Worm (Caenorhabditis elegans) whole organism, young adult: ENCODE data around the gene VM106R.1.

Source experiments
- B0035.1 ChIP-seq: sonication (generic microtip); optimal IDR thresholded peaks from 2 replicates; lab custom pipeline; 2016; ENCODE audit warnings: missing genetic modification characterization, mild to moderate bottlenecking, missing compliant biosample characterization, missing genotype, missing genetic modification reagents
- B0336.3 ChIP-seq: fragments of 200-800 bp; sonication (Bioruptor generic); IDR thresholded peaks from 2 replicates; pipeline ENCODE4 v1.3.6; 2022; ENCODE audit warnings: missing genetic modification characterization, missing compliant biosample characterization
- C17E4.6 ChIP-seq: fragments of 200-800 bp; sonication (Bioruptor generic); IDR thresholded peaks from 2 replicates; pipeline ENCODE4 v1.3.6; 2022; ENCODE audit warnings: missing genetic modification reagents, missing genetic modification characterization, missing compliant biosample characterization
- F33H1.4 ChIP-seq: fragments of 200-800 bp; sonication (Bioruptor generic); IDR thresholded peaks from 2 replicates; pipeline ENCODE4 v1.3.6; 2022; ENCODE audit warnings: missing genetic modification reagents, missing genetic modification characterization, missing compliant biosample characterization
- F39B2.1 ChIP-seq: fragments of 200-800 bp; sonication (Bioruptor generic); IDR thresholded peaks from 2 replicates; pipeline ENCODE4 v1.3.6; 2022; ENCODE audit warnings: missing genetic modification reagents, missing genetic modification characterization, missing compliant biosample characterization
- F52B5.7 ChIP-seq: sonication (generic microtip); optimal IDR thresholded peaks from 2 replicates; lab custom pipeline; 2016; ENCODE audit warnings: mild to moderate bottlenecking, missing genetic modification characterization, missing compliant biosample characterization
- K11D2.4 ChIP-seq: fragments of 200-800 bp; sonication (Bioruptor generic); IDR thresholded peaks from 2 replicates; pipeline ENCODE4 v1.3.6; 2022; ENCODE audit warnings: missing genetic modification reagents, missing genetic modification characterization, missing compliant biosample characterization
- T07F8.4 ChIP-seq: sonication (generic microtip); optimal IDR thresholded peaks from 2 replicates; lab custom pipeline; 2016; ENCODE audit warnings: mild to moderate bottlenecking, missing genetic modification characterization, moderate library complexity, missing compliant biosample characterization
- T26A5.8 ChIP-seq: sonication (generic microtip); optimal IDR thresholded peaks from 2 replicates; lab custom pipeline; 2016; ENCODE audit warnings: missing genetic modification characterization, missing compliant biosample characterization
- Y53G8AR.9 ChIP-seq: fragments of 200-800 bp; sonication (Bioruptor generic); conservative IDR thresholded peaks from 2 replicates; pipeline ENCODE4 v1.3.6; 2022; ENCODE audit warnings: missing genetic modification reagents, missing genetic modification characterization, missing compliant biosample characterization
- Y67H2A.10 ChIP-seq: fragments of 200-800 bp; sonication (Bioruptor generic); conservative IDR thresholded peaks from 2 replicates; pipeline ENCODE4 v1.3.6; 2022; ENCODE audit warnings: missing genetic modification reagents, missing genetic modification characterization, missing compliant biosample characterization
- Y95B8A.8 ChIP-seq: fragments of 200-800 bp; sonication (Bioruptor generic); IDR thresholded peaks from 2 replicates; pipeline ENCODE4 v1.3.6; 2022; ENCODE audit warnings: missing genetic modification reagents, missing genetic modification characterization, missing compliant biosample characterization
- aptf-3 ChIP-seq: fragments of 200-800 bp; sonication (Bioruptor generic); IDR thresholded peaks from 2 replicates; pipeline ENCODE4 v1.3.6; 2022; ENCODE audit warnings: missing genetic modification characterization, missing compliant biosample characterization
- atf-7 ChIP-seq: sonication (generic microtip); optimal IDR thresholded peaks from 2 replicates; lab custom pipeline; 2017; ENCODE audit warnings: mild to moderate bottlenecking, missing genetic modification characterization, missing compliant biosample characterization
- attf-3 ChIP-seq: fragments of 200-800 bp; sonication (Bioruptor generic); conservative IDR thresholded peaks from 2 replicates; pipeline ENCODE4 v1.3.6; 2022; ENCODE audit warnings: missing genetic modification reagents, missing genetic modification characterization, missing compliant biosample characterization
- attf-6 ChIP-seq: fragments of 200-800 bp; sonication (Bioruptor generic); IDR thresholded peaks from 2 replicates; pipeline ENCODE4 v1.3.6; 2022; ENCODE audit warnings: missing genetic modification reagents, missing genetic modification characterization, missing compliant biosample characterization
- bed-1 ChIP-seq: fragments of 200-800 bp; sonication (Bioruptor generic); IDR thresholded peaks from 2 replicates; pipeline ENCODE4 v1.3.6; 2022; ENCODE audit warnings: missing genetic modification reagents, missing genetic modification characterization, missing compliant biosample characterization
- cebp-1 ChIP-seq, 2 experiments: fragments of 200-800 bp in 1 of 2; sonication (Bioruptor generic) in 1 of 2; sonication (generic microtip) in 1 of 2; IDR thresholded peaks in 1 of 2; optimal IDR thresholded peaks in 1 of 2; 2 replicates each; pipeline versions ENCODE4 v1.3.6 to Lab custom; 2017 to 2022; ENCODE audit warnings: missing compliant biosample characterization in 2 of 2, missing genetic modification characterization in 2 of 2, mild to moderate bottlenecking in 1 of 2, missing genetic modification reagents in 1 of 2, moderate library complexity in 1 of 2
- ceh-40 ChIP-seq: fragments of 200-800 bp; sonication (Bioruptor generic); IDR thresholded peaks from 2 replicates; pipeline ENCODE4 v1.3.6; 2022; ENCODE audit warnings: missing genetic modification characterization, missing compliant biosample characterization
- ceh-58 ChIP-seq: fragments of 200-800 bp; sonication (Bioruptor generic); IDR thresholded peaks from 2 replicates; pipeline ENCODE4 v1.3.6; 2022; ENCODE audit warnings: missing genetic modification characterization, missing compliant biosample characterization
- ceh-91 ChIP-seq: fragments of 200-800 bp; sonication (Bioruptor generic); IDR thresholded peaks from 2 replicates; pipeline ENCODE4 v1.3.6; 2022; ENCODE audit warnings: missing genetic modification reagents, missing genetic modification characterization, missing compliant biosample characterization
- egl-18 ChIP-seq: fragments of 200-800 bp; sonication (Bioruptor generic); IDR thresholded peaks from 2 replicates; pipeline ENCODE4 v1.3.6; 2022; ENCODE audit warnings: missing genetic modification reagents, missing genetic modification characterization, missing compliant biosample characterization
- egrh-3 ChIP-seq: fragments of 200-800 bp; sonication (Bioruptor generic); IDR thresholded peaks from 2 replicates; pipeline ENCODE4 v1.3.6; 2022; ENCODE audit warnings: missing genetic modification reagents, missing genetic modification characterization, missing compliant biosample characterization
- gei-17 ChIP-seq: fragments of 200-800 bp; sonication (Bioruptor generic); optimal IDR thresholded peaks from 2 replicates; lab custom pipeline; 2018; ENCODE audit warnings: mild to moderate bottlenecking, missing genetic modification characterization, missing compliant biosample characterization
- hlh-12 ChIP-seq: sonication (generic microtip); optimal IDR thresholded peaks from 2 replicates; lab custom pipeline; 2016; ENCODE audit warnings: missing genetic modification characterization, missing compliant biosample characterization
- hmg-1.2 ChIP-seq: fragments of 200-800 bp; sonication (Bioruptor generic); IDR thresholded peaks from 2 replicates; pipeline ENCODE4 v1.3.6; 2022; ENCODE audit warnings: missing genetic modification reagents, missing genetic modification characterization, missing compliant biosample characterization
- hrde-1 ChIP-seq: sonication (generic microtip); optimal IDR thresholded peaks from 2 replicates; lab custom pipeline; 2016; ENCODE audit warnings: missing genetic modification characterization, mild to moderate bottlenecking, missing compliant biosample characterization, moderate library complexity, missing genotype, missing genetic modification reagents, borderline replicate concordance
- hsf-1 ChIP-seq: fragments of 200-800 bp; sonication (Bioruptor generic); IDR thresholded peaks from 2 replicates; pipeline ENCODE4 v1.3.6; 2022; ENCODE audit warnings: missing genetic modification reagents, missing genetic modification characterization, missing compliant biosample characterization
- let-526 ChIP-seq: fragments of 200-800 bp; sonication (Bioruptor generic); IDR thresholded peaks from 2 replicates; pipeline ENCODE4 v1.3.6; 2022; ENCODE audit warnings: missing genetic modification reagents, missing genetic modification characterization, missing compliant biosample characterization
- let-607 ChIP-seq, 2 experiments: fragments of 200-800 bp in 1 of 2; sonication (Bioruptor generic) in 1 of 2; sonication (generic microtip) in 1 of 2; optimal IDR thresholded peaks; 2 replicates each; lab custom pipeline; 2016 to 2018; ENCODE audit warnings: mild to moderate bottlenecking in 2 of 2, missing compliant biosample characterization in 2 of 2, missing genetic modification characterization in 2 of 2, moderate library complexity in 2 of 2, missing genotype in 1 of 2
- lin-40 ChIP-seq: sonication (generic microtip); optimal IDR thresholded peaks from 2 replicates; lab custom pipeline; 2016; ENCODE audit warnings: missing genetic modification characterization, mild to moderate bottlenecking, missing compliant biosample characterization, missing genotype, missing genetic modification reagents
- lsl-1 ChIP-seq: fragments of 200-800 bp; sonication (Bioruptor generic); optimal IDR thresholded peaks from 2 replicates; lab custom pipeline; 2018; ENCODE audit warnings: mild to moderate bottlenecking, missing genetic modification characterization, moderate library complexity, missing compliant biosample characterization
- madf-6 ChIP-seq: fragments of 200-800 bp; sonication (Bioruptor generic); IDR thresholded peaks from 2 replicates; pipeline ENCODE4 v1.3.6; 2022; ENCODE audit warnings: missing genetic modification reagents, missing genetic modification characterization, missing compliant biosample characterization
- nhr-120 ChIP-seq: fragments of 200-800 bp; sonication (Bioruptor generic); IDR thresholded peaks from 2 replicates; pipeline ENCODE4 v1.3.6; 2022; ENCODE audit warnings: missing genetic modification characterization, missing compliant biosample characterization
- nhr-80 ChIP-seq: sonication (generic microtip); optimal IDR thresholded peaks from 2 replicates; lab custom pipeline; 2016; ENCODE audit warnings: missing genetic modification characterization, missing compliant biosample characterization
- nhr-90 ChIP-seq: sonication (generic microtip); optimal IDR thresholded peaks from 2 replicates; lab custom pipeline; 2016; ENCODE audit warnings: missing genotype, mild to moderate bottlenecking, missing genetic modification characterization, missing compliant biosample characterization
- rec-8 ChIP-seq, 2 experiments: sonication (generic microtip); optimal IDR thresholded peaks; 2 replicates each; lab custom pipeline; 2016; ENCODE audit warnings: mild to moderate bottlenecking in 2 of 2, missing genetic modification characterization in 2 of 2, missing genetic modification reagents in 2 of 2, missing genotype in 2 of 2, missing biosample characterization in 1 of 2, missing compliant biosample characterization in 1 of 2, moderate library complexity in 1 of 2
- rpc-1 ChIP-seq, 2 experiments: fragments of 150-350 bp in 1 of 2; sonication (generic microtip) in 1 of 2; optimal IDR thresholded peaks; 2 replicates each; lab custom pipeline; 2014 to 2018; ENCODE audit warnings: missing biosample characterization in 1 of 2, missing genetic modification characterization in 1 of 2, missing genetic modification reagents in 1 of 2, missing genotype in 1 of 2
- snpc-4 ChIP-seq, 5 experiments: fragments of 150-350 bp in 1 of 5; sonication (generic microtip) in 4 of 5; optimal IDR thresholded peaks; 2 replicates each; lab custom pipeline; 2014 to 2018; ENCODE audit warnings: missing genetic modification characterization in 5 of 5, missing biosample characterization in 3 of 5, antibody characterized with exemption in 2 of 5, mild to moderate bottlenecking in 2 of 5, missing compliant biosample characterization in 2 of 5, missing genotype in 2 of 5, moderate library complexity in 2 of 5, missing genetic modification reagents in 1 of 5
- tbx-9 ChIP-seq: sonication (generic microtip); optimal IDR thresholded peaks from 2 replicates; lab custom pipeline; 2016; ENCODE audit warnings: borderline replicate concordance, missing genetic modification characterization, inconsistent platforms, missing compliant biosample characterization
- xnd-1 ChIP-seq: sonication (generic microtip); optimal IDR thresholded peaks from 2 replicates; lab custom pipeline; 2016; ENCODE audit warnings: missing genotype, missing genetic modification reagents, missing genetic modification characterization, missing compliant biosample characterization
- zim-3 ChIP-seq: sonication (generic microtip); optimal IDR thresholded peaks from 2 replicates; lab custom pipeline; 2017; ENCODE audit warnings: mild to moderate bottlenecking, missing genetic modification characterization, moderate library complexity, missing compliant biosample characterization
- ztf-25 ChIP-seq: fragments of 200-800 bp; sonication (Bioruptor generic); IDR thresholded peaks from 2 replicates; pipeline ENCODE4 v1.3.6; 2022; ENCODE audit warnings: missing genetic modification reagents, missing genetic modification characterization, missing compliant biosample characterization
- ztf-28 ChIP-seq: fragments of 200-800 bp; sonication (Bioruptor generic); IDR thresholded peaks from 2 replicates; pipeline ENCODE4 v1.3.6; 2022; ENCODE audit warnings: missing genetic modification reagents, missing genetic modification characterization, missing compliant biosample characterization

VM106R.1 gene

DNA sequence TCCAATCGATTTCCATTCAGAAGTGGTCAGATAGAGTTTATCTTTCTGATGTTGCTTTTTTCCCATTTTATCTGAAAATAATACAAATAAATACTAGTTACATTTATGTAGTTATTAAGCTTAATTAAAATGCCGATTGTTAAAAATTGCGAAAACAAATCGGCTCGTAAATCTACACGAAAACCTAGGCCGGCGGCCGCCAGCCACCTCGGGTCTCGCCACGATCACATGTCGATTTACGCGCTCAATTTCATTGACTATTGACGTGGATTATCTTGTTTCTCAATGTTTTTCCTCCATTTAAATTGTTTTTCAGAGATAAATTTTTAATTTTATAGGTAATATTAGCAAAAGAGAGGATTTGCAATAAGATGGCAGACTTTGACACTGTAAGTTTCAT, 43.6 kb upstream of the VM106R.1 start, which contains the start of the genes cyn-4 and copz-1 (continued):
- TF ChIP-seq aptf-3 (GFP tag; lab: Robert Waterston, UW) (no peak), T26A5.8 (no peak), hlh-12 (tag; lab: Kevin White, UChicago) (no peak), madf-6 (GFP tag; lab: Robert Waterston, UW) (peak; percentile 75; the same call in 1 of the 2 replicates), Y67H2A.10 (GFP tag; lab: Robert Waterston, UW) (0 out of 2 replicates have a peak, but pooled peaks have one; percentile 42), lin-40 (tag; lab: Kevin White, UChicago) (peak; percentile 55), ceh-58 (GFP tag; lab: Robert Waterston, UW) (no peak), ceh-40 (GFP tag; lab: Robert Waterston, UW) (no peak), cebp-1 (GFP tag; IDR thresholded peaks at IDR 0.05; lab: Robert Waterston, UW) (peak; percentile 22; the same call in 1 of the 2 replicates), cebp-1 (tag; optimal IDR thresholded peaks at IDR 0.05; lab: Kevin White, UChicago) (peak; percentile 73), tbx-9 (no peak), lsl-1 (GFP tag; lab: Kevin White, UChicago) (peak; percentile 70), bed-1 (GFP tag; lab: Robert Waterston, UW) (no peak), ztf-28 (GFP tag; lab: Robert Waterston, UW) (0 out of 2 replicates have a peak, but pooled peaks have one; percentile 49), xnd-1 (tag; lab: Kevin White, UChicago) (peak; percentile 34), zim-3 (tag; lab: Kevin White, UChicago) (no peak), let-607 (tag; optimal IDR thresholded peaks at IDR 0.05; lab: Kevin White, UChicago) (peak in 1 of 2 experiments; percentile 72), attf-3 (0 out of 2 replicates have a peak, but pooled peaks have one; percentile 47), rpc-1 (optimal IDR thresholded peaks at IDR 0.05; lab: Kevin White, UChicago) (no peak), rpc-1 (tag; optimal IDR thresholded peaks at IDR 0.05; lab: Kevin White, UChicago) (no peak), gei-17 (GFP tag; lab: Kevin White, UChicago) (no peak), hsf-1 (no peak), K11D2.4 (GFP tag; lab: Robert Waterston, UW) (no peak), F52B5.7 (tag; lab: Kevin White, UChicago) (no peak), attf-6 (GFP tag; lab: Robert Waterston, UW) (no peak), nhr-90 (tag; lab: Kevin White, UChicago) (no peak)

ce11 chrII:10870698-10871097, 41.7 kb upstream of the VM106R.1 start:
- peak; percentile 25 for TF ChIP-seq snpc-4 (GFP tag; optimal IDR thresholded peaks at IDR 0.05; lab: Kevin White, UChicago)
- no peak for TF ChIP-seq snpc-4 (tag; optimal IDR thresholded peaks at IDR 0.05; lab: Kevin White, UChicago)
- TF ChIP-seq C17E4.6 (GFP tag; lab: Robert Waterston, UW) = no peak
- TF ChIP-seq Y95B8A.8 (GFP tag; lab: Robert Waterston, UW) = peak; percentile 13; the same call in 1 of the 2 replicates
- no peak for TF ChIP-seq egl-18 (GFP tag; lab: Robert Waterston, UW)
- TF ChIP-seq Y53G8AR.9 (GFP tag; lab: Robert Waterston, UW) = no peak
- no peak for TF ChIP-seq rec-8 (tag; optimal IDR thresholded peaks at IDR 0.05; lab: Kevin White, UChicago)
- no peak for TF ChIP-seq egrh-3 (GFP tag; lab: Robert Waterston, UW)
- TF ChIP-seq B0336.3 = 0 out of 2 replicates have a peak, but pooled peaks have one; percentile 15
- no peak for TF ChIP-seq cebp-1 (GFP tag; IDR thresholded peaks at IDR 0.05; lab: Robert Waterston, UW)
- peak; percentile 24 for TF ChIP-seq cebp-1 (tag; optimal IDR thresholded peaks at IDR 0.05; lab: Kevin White, UChicago)
- no peak for TF ChIP-seq nhr-80 (tag; lab: Kevin White, UChicago)
- peak; percentile 42 for TF ChIP-seq F33H1.4
- TF ChIP-seq ceh-58 (GFP tag; lab: Robert Waterston, UW) = peak; percentile 81; the same call in 1 of the 2 replicates
- no peak for TF ChIP-seq T26A5.8
- TF ChIP-seq Y67H2A.10 (GFP tag; lab: Robert Waterston, UW) = no peak
- TF ChIP-seq nhr-120 (GFP tag; lab: Robert Waterston, UW) = no peak
- no peak for TF ChIP-seq ceh-91 (GFP tag; lab: Robert Waterston, UW)
- no peak for TF ChIP-seq T07F8.4 (tag; lab: Kevin White, UChicago)
- no peak for TF ChIP-seq let-526
- no peak for TF ChIP-seq F39B2.1 (GFP tag; lab: Robert Waterston, UW)
- TF ChIP-seq madf-6 (GFP tag; lab: Robert Waterston, UW) = peak; percentile 49; the same call in 1 of the 2 replicates
- TF ChIP-seq B0035.1 (tag; lab: Kevin White, UChicago) = peak; percentile 6
- peak; percentile 48 for TF ChIP-seq hrde-1 (tag; lab: Kevin White, UChicago)
- 0 out of 2 replicates have a peak, but pooled peaks have one; percentile 66 for TF ChIP-seq ztf-25
- TF ChIP-seq hmg-1.2 (GFP tag; lab: Robert Waterston, UW) = peak; percentile 5; the same call in 1 of the 2 replicates
- TF ChIP-seq atf-7 (tag; lab: Kevin White, UChicago) = peak; percentile 6
